Worm (Caenorhabditis elegans) whole organism, L3 larva: ENCODE results near the gene fbxa-9.

Experiments
- R02D3.7 ChIP-seq: fragments of 150-350 bp; optimal IDR thresholded peaks from 2 replicates; lab custom pipeline; 2014; ENCODE audit warnings: missing biosample characterization, missing genetic modification characterization
- aly-2 ChIP-seq: fragments of 150-350 bp; optimal IDR thresholded peaks from 2 replicates; lab custom pipeline; 2014; ENCODE audit warnings: missing biosample characterization, missing genetic modification characterization
- ama-1 ChIP-seq: fragments of 150-350 bp; optimal IDR thresholded peaks from 2 replicates; lab custom pipeline; 2018
- ceh-28 ChIP-seq: fragments of 150-350 bp; optimal IDR thresholded peaks from 2 replicates; lab custom pipeline; 2014; ENCODE audit warnings: missing biosample characterization, missing genetic modification reagents, missing genetic modification characterization
- ceh-82 ChIP-seq: fragments of 150-350 bp; optimal IDR thresholded peaks from 2 replicates; lab custom pipeline; 2014; ENCODE audit warnings: missing biosample characterization, missing genetic modification characterization
- ceh-9 ChIP-seq: sonication (generic microtip); optimal IDR thresholded peaks from 2 replicates; lab custom pipeline; 2018; ENCODE audit warnings: missing biosample characterization, missing genetic modification characterization
- egl-27 ChIP-seq: sonication (generic microtip); optimal IDR thresholded peaks from 4 replicates; lab custom pipeline; 2017; ENCODE audit warnings: missing biosample characterization, missing genetic modification reagents, missing genetic modification characterization
- elt-1 ChIP-seq: fragments of 150-350 bp; optimal IDR thresholded peaks from 2 replicates; lab custom pipeline; 2014; ENCODE audit warnings: missing biosample characterization, missing genetic modification characterization
- elt-2 ChIP-seq: sonication (generic microtip); optimal IDR thresholded peaks from 2 replicates; lab custom pipeline; 2016; ENCODE audit warnings: missing genetic modification reagents, mild to moderate bottlenecking, missing genetic modification characterization, missing compliant biosample characterization
- elt-3 ChIP-seq, 3 experiments: fragments of 150-350 bp in 1 of 3; sonication (generic microtip) in 2 of 3; optimal IDR thresholded peaks; 2 replicates in 2 of 3; 4 replicates in 1 of 3; lab custom pipeline; 2014 to 2017; ENCODE audit warnings: missing biosample characterization in 3 of 3, missing genetic modification characterization in 3 of 3
- eor-1 ChIP-seq, 2 experiments: fragments of 150-350 bp; optimal IDR thresholded peaks; 2 replicates each; lab custom pipeline; 2014 to 2018; ENCODE audit warnings: missing biosample characterization in 2 of 2, missing genetic modification characterization in 2 of 2
- fkh-10 ChIP-seq: sonication (generic microtip); optimal IDR thresholded peaks from 2 replicates; lab custom pipeline; 2017; ENCODE audit warnings: missing biosample characterization, missing genetic modification reagents, missing genetic modification characterization
- fkh-2 ChIP-seq: fragments of 150-350 bp; optimal IDR thresholded peaks from 2 replicates; lab custom pipeline; 2014; ENCODE audit warnings: missing biosample characterization, missing genetic modification reagents, missing genetic modification characterization
- fos-1 ChIP-seq: fragments of 150-350 bp; optimal IDR thresholded peaks from 2 replicates; lab custom pipeline; 2014; ENCODE audit warnings: missing biosample characterization, missing genetic modification characterization
- hmg-11 ChIP-seq: sonication (generic microtip); optimal IDR thresholded peaks from 2 replicates; lab custom pipeline; 2016; ENCODE audit warnings: missing genetic modification characterization, missing compliant biosample characterization
- jun-1 ChIP-seq: fragments of 150-350 bp; optimal IDR thresholded peaks from 2 replicates; lab custom pipeline; 2014; ENCODE audit warnings: missing biosample characterization, missing genetic modification reagents, missing genetic modification characterization
- lin-15B ChIP-seq: fragments of 150-350 bp; optimal IDR thresholded peaks from 2 replicates; lab custom pipeline; 2014; ENCODE audit warnings: missing biosample characterization, missing genetic modification characterization
- lin-39 ChIP-seq: fragments of 150-350 bp; optimal IDR thresholded peaks from 2 replicates; lab custom pipeline; 2018; ENCODE audit warnings: missing biosample characterization, missing genetic modification reagents, missing genetic modification characterization
- mdl-1 ChIP-seq: fragments of 150-350 bp; optimal IDR thresholded peaks from 2 replicates; lab custom pipeline; 2014; ENCODE audit warnings: missing biosample characterization, missing genetic modification characterization
- mml-1 ChIP-seq: fragments of 150-350 bp; sonication (generic microtip); optimal IDR thresholded peaks from 3 replicates; lab custom pipeline; 2014; ENCODE audit warnings: missing biosample characterization, missing genetic modification characterization
- nhr-11 ChIP-seq: fragments of 150-350 bp; optimal IDR thresholded peaks from 2 replicates; lab custom pipeline; 2014; ENCODE audit warnings: missing biosample characterization, missing genetic modification characterization
- nhr-12 ChIP-seq: fragments of 150-350 bp; optimal IDR thresholded peaks from 2 replicates; lab custom pipeline; 2014; ENCODE audit warnings: missing biosample characterization, missing genetic modification characterization
- nhr-23 ChIP-seq: fragments of 150-350 bp; optimal IDR thresholded peaks from 2 replicates; lab custom pipeline; 2014; ENCODE audit warnings: missing biosample characterization, missing genetic modification reagents, missing genetic modification characterization
- nhr-237 ChIP-seq: fragments of 150-350 bp; optimal IDR thresholded peaks from 2 replicates; lab custom pipeline; 2014; ENCODE audit warnings: missing biosample characterization, missing genetic modification characterization
- nhr-28 ChIP-seq: fragments of 150-350 bp; optimal IDR thresholded peaks from 2 replicates; lab custom pipeline; 2014; ENCODE audit warnings: missing biosample characterization, missing genetic modification characterization
- nhr-67 ChIP-seq: fragments of 150-350 bp; optimal IDR thresholded peaks from 2 replicates; lab custom pipeline; 2014; ENCODE audit warnings: missing biosample characterization, missing genetic modification characterization
- nhr-76 ChIP-seq: fragments of 150-350 bp; sonication (generic microtip); optimal IDR thresholded peaks from 5 replicates; lab custom pipeline; 2014; ENCODE audit warnings: missing biosample characterization, missing genetic modification characterization
- nhr-77 ChIP-seq: fragments of 150-350 bp; optimal IDR thresholded peaks from 2 replicates; lab custom pipeline; 2014; ENCODE audit warnings: missing biosample characterization, missing genetic modification characterization
- pha-4 ChIP-seq: fragments of 150-350 bp; optimal IDR thresholded peaks from 2 replicates; lab custom pipeline; 2014; ENCODE audit warnings: missing biosample characterization, missing genetic modification reagents, missing genetic modification characterization
- pqm-1 ChIP-seq: fragments of 150-350 bp; optimal IDR thresholded peaks from 2 replicates; lab custom pipeline; 2017; ENCODE audit warnings: missing biosample characterization, missing genetic modification characterization, inconsistent platforms
- sea-2 ChIP-seq: fragments of 150-350 bp; sonication (generic microtip); optimal IDR thresholded peaks from 4 replicates; lab custom pipeline; 2014; ENCODE audit warnings: missing biosample characterization, missing genetic modification reagents, missing genetic modification characterization
- skn-1 ChIP-seq: fragments of 150-350 bp; optimal IDR thresholded peaks from 2 replicates; lab custom pipeline; 2014; ENCODE audit warnings: missing biosample characterization, missing genetic modification characterization
- snpc-4 ChIP-seq: fragments of 150-350 bp; optimal IDR thresholded peaks from 2 replicates; lab custom pipeline; 2014; ENCODE audit warnings: missing biosample characterization, missing genetic modification characterization
- tbx-2 ChIP-seq: sonication (generic microtip); optimal IDR thresholded peaks from 2 replicates; lab custom pipeline; 2016; ENCODE audit warnings: mild to moderate bottlenecking, missing genetic modification characterization, missing compliant biosample characterization
- unc-39 ChIP-seq: sonication (generic microtip); optimal IDR thresholded peaks from 4 replicates; lab custom pipeline; 2017; ENCODE audit warnings: missing biosample characterization, missing genetic modification characterization
- unc-62 ChIP-seq: fragments of 150-350 bp; sonication (generic microtip); optimal IDR thresholded peaks from 4 replicates; lab custom pipeline; 2014; ENCODE audit warnings: missing biosample characterization, missing genetic modification reagents, missing genetic modification characterization
- ztf-11 ChIP-seq: fragments of 150-350 bp; optimal IDR thresholded peaks from 2 replicates; lab custom pipeline; 2014; ENCODE audit warnings: missing biosample characterization, missing genetic modification characterization
- ztf-4 ChIP-seq: fragments of 150-350 bp; optimal IDR thresholded peaks from 2 replicates; lab custom pipeline; 2014; ENCODE audit warnings: missing biosample characterization, missing genetic modification characterization

fbxa-9 gene

ce11 chrIII:2243617-2244016 lies 22.8 kb upstream of the fbxa-9 start:
- no peak for TF ChIP-seq fkh-10 (GFP tag; lab: Kevin White, UChicago)
- no peak for TF ChIP-seq lin-15B (tag; lab: Kevin White, UChicago)

ce11 chrIII:2245727-2246126 lies 20.7 kb upstream of the fbxa-9 start, which contains the start of gene srd-67:
srd-67 (minus strand) TSS chrIII:2245827.
- no peak for TF ChIP-seq fos-1 (tag; lab: Kevin White, UChicago)
- TF ChIP-seq sea-2: no peak
- TF ChIP-seq lin-39 (tag; lab: Kevin White, UChicago): no peak
- no peak for TF ChIP-seq ceh-9 (tag; lab: Kevin White, UChicago)
- no peak for TF ChIP-seq elt-1 (tag; lab: Kevin White, UChicago)
- TF ChIP-seq pqm-1 (tag; lab: Kevin White, UChicago): no peak
- TF ChIP-seq ztf-11 (tag; lab: Kevin White, UChicago): no peak
- no peak for TF ChIP-seq unc-62 (GFP tag; lab: Kevin White, UChicago)

ce11 chrIII:2251348-2251747 lies 15.1 kb upstream of the fbxa-9 start, which contains the start of gene fbxa-7:
fbxa-7 (minus strand) TSS chrIII:2251448.
- TF ChIP-seq jun-1 (tag; lab: Kevin White, UChicago) (no peak), skn-1 (tag; lab: Kevin White, UChicago) (no peak), aly-2 (tag; lab: Kevin White, UChicago) (no peak), ama-1 (lab: Kevin White, UChicago) (no peak), nhr-12 (no peak), lin-15B (tag; lab: Kevin White, UChicago) (no peak), ztf-11 (tag; lab: Kevin White, UChicago) (no peak), pha-4 (tag; lab: Kevin White, UChicago) (no peak), egl-27 (tag; lab: Kevin White, UChicago) (no peak), ceh-28 (tag; lab: Kevin White, UChicago) (no peak), unc-39 (tag; lab: Kevin White, UChicago) (no peak), nhr-67 (tag; lab: Kevin White, UChicago) (no peak), elt-1 (tag; lab: Kevin White, UChicago) (no peak)

- TF ChIP-seq pqm-1 (tag; lab: Kevin White, UChicago) (peak; percentile 35), elt-2 (peak; percentile 69), ama-1 (lab: Kevin White, UChicago) (no peak)
These were observed 13.4 kb upstream of the fbxa-9 start, which contains the start of gene fbxa-73 for ce11 chrIII:2253027-2253499. fbxa-73 (plus strand) TSS chrIII:2253449.

ce11 chrIII:2255522-2255921 lies 10.9 kb upstream of the fbxa-9 start, which contains the start of gene fbxa-71:
fbxa-71 (plus strand) TSS chrIII:2255822.
- TF ChIP-seq ceh-9 (tag; lab: Kevin White, UChicago): no peak
- no peak for TF ChIP-seq nhr-12
- no peak for TF ChIP-seq egl-27 (tag; lab: Kevin White, UChicago)
- no peak for TF ChIP-seq nhr-28 (tag; lab: Kevin White, UChicago)
- no peak for TF ChIP-seq elt-3 (tag; optimal IDR thresholded peaks at IDR 0.05; lab: Kevin White, UChicago)
- no peak for TF ChIP-seq ceh-28 (tag; lab: Kevin White, UChicago)
- no peak for TF ChIP-seq nhr-23 (tag; lab: Kevin White, UChicago)
- TF ChIP-seq R02D3.7 (tag; lab: Kevin White, UChicago): no peak
- no peak for TF ChIP-seq nhr-77 (tag; lab: Kevin White, UChicago)
- TF ChIP-seq ama-1 (lab: Kevin White, UChicago): no peak
- no peak for TF ChIP-seq jun-1 (tag; lab: Kevin White, UChicago)
- no peak for TF ChIP-seq skn-1 (tag; lab: Kevin White, UChicago)
- TF ChIP-seq ztf-4 (tag; lab: Kevin White, UChicago): no peak
- TF ChIP-seq elt-2: no peak
- TF ChIP-seq nhr-76 (tag; lab: Kevin White, UChicago): no peak
- no peak for TF ChIP-seq fkh-10 (GFP tag; lab: Kevin White, UChicago)
- TF ChIP-seq fkh-2: no peak
- no peak for TF ChIP-seq lin-39 (tag; lab: Kevin White, UChicago)
- TF ChIP-seq aly-2 (tag; lab: Kevin White, UChicago): no peak
- no peak for TF ChIP-seq ceh-82
- TF ChIP-seq, all 47 proteins: peak for 0

ce11 chrIII:2258863-2259262 lies 7.6 kb upstream of the fbxa-9 start, which contains the start of gene fbxa-43:
fbxa-43 (minus strand) TSS chrIII:2258963.
- TF ChIP-seq mml-1 (tag; lab: Kevin White, UChicago) (no peak), ceh-9 (tag; lab: Kevin White, UChicago) (no peak), nhr-76 (tag; lab: Kevin White, UChicago) (no peak), eor-1 (tag; optimal IDR thresholded peaks at IDR 0.05; lab: Kevin White, UChicago) (no peak), ama-1 (lab: Kevin White, UChicago) (no peak), nhr-77 (tag; lab: Kevin White, UChicago) (no peak), jun-1 (tag; lab: Kevin White, UChicago) (no peak), nhr-11 (no peak), nhr-237 (tag; lab: Kevin White, UChicago) (no peak), fkh-2 (no peak), lin-15B (tag; lab: Kevin White, UChicago) (no peak), elt-2 (no peak), lin-39 (tag; lab: Kevin White, UChicago) (no peak), mdl-1 (tag; lab: Kevin White, UChicago) (no peak), hmg-11 (no peak), ztf-4 (tag; lab: Kevin White, UChicago) (no peak), snpc-4 (no peak), fos-1 (tag; lab: Kevin White, UChicago) (no peak), elt-1 (tag; lab: Kevin White, UChicago) (no peak), tbx-2 (tag; lab: Kevin White, UChicago) (no peak)
